Worm (Caenorhabditis elegans) whole organism, L2 larva: ENCODE measurements around the gene F54D8.10.

Source experiments
- C34F6.9 ChIP-seq: fragments of 150-350 bp; optimal IDR thresholded peaks from 2 replicates; lab custom pipeline; 2014; ENCODE audit warnings: missing biosample characterization, missing genetic modification characterization
- F13H6.1 ChIP-seq: sonication (generic microtip); optimal IDR thresholded peaks from 2 replicates; lab custom pipeline; 2016; ENCODE audit warnings: missing genetic modification characterization, missing compliant biosample characterization
- Y55F3AM.14 ChIP-seq: fragments of 200-800 bp; sonication (Bioruptor generic); optimal IDR thresholded peaks from 2 replicates; lab custom pipeline; 2018; ENCODE audit warnings: mild to moderate bottlenecking, missing genetic modification characterization, missing compliant biosample characterization
- ZK546.5 ChIP-seq: sonication (generic microtip); optimal IDR thresholded peaks from 2 replicates; lab custom pipeline; 2017; ENCODE audit warnings: missing biosample characterization, missing genetic modification characterization
- alr-1 ChIP-seq: fragments of 150-350 bp; optimal IDR thresholded peaks from 2 replicates; lab custom pipeline; 2014; ENCODE audit warnings: missing biosample characterization, missing genetic modification characterization
- ama-1 ChIP-seq: fragments of 150-350 bp; optimal IDR thresholded peaks from 2 replicates; lab custom pipeline; 2018; ENCODE audit warnings: inconsistent platforms
- crh-2 ChIP-seq: sonication (generic microtip); optimal IDR thresholded peaks from 2 replicates; lab custom pipeline; 2017; ENCODE audit warnings: missing biosample characterization, missing genetic modification characterization
- dmd-4 ChIP-seq: sonication (generic microtip); optimal IDR thresholded peaks from 2 replicates; lab custom pipeline; 2017; ENCODE audit warnings: missing biosample characterization, missing genetic modification characterization
- elt-1 ChIP-seq: fragments of 150-350 bp; optimal IDR thresholded peaks from 2 replicates; lab custom pipeline; 2014; ENCODE audit warnings: missing biosample characterization, missing genetic modification characterization
- fos-1 ChIP-seq: fragments of 150-350 bp; optimal IDR thresholded peaks from 2 replicates; lab custom pipeline; 2014; ENCODE audit warnings: missing biosample characterization, missing genetic modification characterization
- gmeb-1 ChIP-seq: fragments of 150-350 bp; optimal IDR thresholded peaks from 2 replicates; lab custom pipeline; 2014; ENCODE audit warnings: missing biosample characterization, missing genetic modification characterization
- lin-11 ChIP-seq: fragments of 150-350 bp; sonication (generic microtip); optimal IDR thresholded peaks from 2 replicates; lab custom pipeline; 2014; ENCODE audit warnings: missing biosample characterization, missing genetic modification characterization, inconsistent platforms, mixed read lengths
- lin-13 ChIP-seq: fragments of 150-350 bp; optimal IDR thresholded peaks from 2 replicates; lab custom pipeline; 2014; ENCODE audit warnings: missing biosample characterization, missing genetic modification reagents, missing genetic modification characterization
- lin-39 ChIP-seq: fragments of 150-350 bp; optimal IDR thresholded peaks from 2 replicates; lab custom pipeline; 2014; ENCODE audit warnings: missing biosample characterization, missing genetic modification reagents, missing genetic modification characterization
- lsy-2 ChIP-seq, 2 experiments: fragments of 150-350 bp in 1 of 2; sonication (generic microtip) in 1 of 2; optimal IDR thresholded peaks; 2 replicates each; lab custom pipeline; 2014 to 2017; ENCODE audit warnings: missing biosample characterization in 2 of 2, missing genetic modification characterization in 2 of 2
- mab-5 ChIP-seq: fragments of 150-350 bp; optimal IDR thresholded peaks from 2 replicates; lab custom pipeline; 2014; ENCODE audit warnings: missing biosample characterization, missing genetic modification characterization
- mbf-1 ChIP-seq: sonication (generic microtip); optimal IDR thresholded peaks from 2 replicates; lab custom pipeline; 2017; ENCODE audit warnings: missing biosample characterization, missing genetic modification characterization
- nhr-10 ChIP-seq: sonication (generic microtip); optimal IDR thresholded peaks from 2 replicates; lab custom pipeline; 2017; ENCODE audit warnings: missing biosample characterization, missing genetic modification characterization
- nhr-11 ChIP-seq: fragments of 150-350 bp; optimal IDR thresholded peaks from 2 replicates; lab custom pipeline; 2014; ENCODE audit warnings: missing biosample characterization, missing genetic modification characterization
- nhr-129 ChIP-seq: fragments of 150-350 bp; optimal IDR thresholded peaks from 2 replicates; lab custom pipeline; 2014; ENCODE audit warnings: missing biosample characterization, missing genetic modification characterization
- nhr-21 ChIP-seq: fragments of 150-350 bp; optimal IDR thresholded peaks from 2 replicates; lab custom pipeline; 2014; ENCODE audit warnings: missing biosample characterization, missing genetic modification characterization
- nhr-237 ChIP-seq: fragments of 150-350 bp; optimal IDR thresholded peaks from 2 replicates; lab custom pipeline; 2014; ENCODE audit warnings: missing biosample characterization, missing genetic modification characterization
- nhr-25 ChIP-seq: fragments of 150-350 bp; sonication (generic microtip); optimal IDR thresholded peaks from 3 replicates; lab custom pipeline; 2014; ENCODE audit warnings: missing biosample characterization, missing genetic modification characterization
- nhr-6 ChIP-seq: fragments of 150-350 bp; optimal IDR thresholded peaks from 2 replicates; lab custom pipeline; 2014; ENCODE audit warnings: missing biosample characterization, missing genetic modification characterization
- nhr-77 ChIP-seq: fragments of 150-350 bp; optimal IDR thresholded peaks from 2 replicates; lab custom pipeline; 2014; ENCODE audit warnings: missing biosample characterization, missing genetic modification characterization
- peb-1 ChIP-seq: fragments of 150-350 bp; optimal IDR thresholded peaks from 2 replicates; lab custom pipeline; 2014; ENCODE audit warnings: missing biosample characterization, missing genetic modification characterization
- sem-4 ChIP-seq: fragments of 150-350 bp; optimal IDR thresholded peaks from 2 replicates; lab custom pipeline; 2014; ENCODE audit warnings: missing biosample characterization, missing genetic modification reagents, missing genetic modification characterization
- sma-3 ChIP-seq: sonication (generic microtip); optimal IDR thresholded peaks from 2 replicates; lab custom pipeline; 2016; ENCODE audit warnings: missing genetic modification reagents, missing genetic modification characterization, missing compliant biosample characterization
- sma-9 ChIP-seq, 2 experiments: fragments of 150-350 bp in 1 of 2; sonication (generic microtip) in 1 of 2; optimal IDR thresholded peaks; 2 replicates each; lab custom pipeline; 2014 to 2016; ENCODE audit warnings: missing genetic modification characterization in 2 of 2, mild to moderate bottlenecking in 1 of 2, missing biosample characterization in 1 of 2, missing compliant biosample characterization in 1 of 2, missing genetic modification reagents in 1 of 2, moderate library complexity in 1 of 2
- snpc-4 ChIP-seq: fragments of 150-350 bp; optimal IDR thresholded peaks from 2 replicates; lab custom pipeline; 2014; ENCODE audit warnings: missing biosample characterization, missing genetic modification characterization
- unc-39 ChIP-seq: fragments of 150-350 bp; optimal IDR thresholded peaks from 2 replicates; lab custom pipeline; 2014; ENCODE audit warnings: missing biosample characterization, missing genetic modification characterization
- unc-55 ChIP-seq: fragments of 150-350 bp; sonication (generic microtip); optimal IDR thresholded peaks from 3 replicates; lab custom pipeline; 2014; ENCODE audit warnings: missing biosample characterization, missing genetic modification reagents, missing genetic modification characterization
- unc-62 ChIP-seq: fragments of 150-350 bp; optimal IDR thresholded peaks from 2 replicates; lab custom pipeline; 2014; ENCODE audit warnings: missing biosample characterization, missing genetic modification reagents, missing genetic modification characterization
- zag-1 ChIP-seq: fragments of 150-350 bp; optimal IDR thresholded peaks from 2 replicates; lab custom pipeline; 2014; ENCODE audit warnings: missing biosample characterization, missing genetic modification characterization
- ztf-1 ChIP-seq: fragments of 200-800 bp; sonication (Bioruptor generic); conservative IDR thresholded peaks from 2 replicates; pipeline ENCODE4 v1.3.6; 2022; ENCODE audit warnings: missing genetic modification characterization, missing compliant biosample characterization
- ztf-4 ChIP-seq: fragments of 150-350 bp; optimal IDR thresholded peaks from 2 replicates; lab custom pipeline; 2014; ENCODE audit warnings: missing biosample characterization, missing genetic modification characterization

F54D8.10 gene

ce11 chrIII:5102616-5103015 is 8.0 kb downstream of the F54D8.10 start, which contains the start of gene F54D8.6 (continued):
- TF ChIP-seq lin-13 (GFP tag; lab: Kevin White, UChicago) (peak; percentile 46), C34F6.9 (tag; lab: Kevin White, UChicago) (peak; percentile 83), lin-11 (tag; lab: Kevin White, UChicago) (no peak), fos-1 (peak; percentile 30), nhr-21 (no peak), unc-55 (GFP tag; lab: Kevin White, UChicago) (peak; percentile 74)

- TF ChIP-seq nhr-11 (tag; lab: Kevin White, UChicago) (no peak), unc-39 (tag; lab: Kevin White, UChicago) (no peak), nhr-6 (tag; lab: Kevin White, UChicago) (no peak), mab-5 (tag; lab: Kevin White, UChicago) (no peak), nhr-237 (tag; lab: Kevin White, UChicago) (no peak), dmd-4 (tag; lab: Kevin White, UChicago) (no peak), zag-1 (tag; lab: Kevin White, UChicago) (no peak), nhr-77 (tag; lab: Kevin White, UChicago) (no peak), C34F6.9 (tag; lab: Kevin White, UChicago) (no peak)
These were observed 10.9 kb downstream of the F54D8.10 start for ce11 chrIII:5105485-5105884.

ce11 chrIII:5106893-5107471 is 12.4 kb downstream of the F54D8.10 start, which contains the start of gene dpy-17:
Gene dpy-17 (plus strand): TSS chrIII:5107330.
- TF ChIP-seq nhr-237 (tag; lab: Kevin White, UChicago) (no peak), unc-39 (tag; lab: Kevin White, UChicago) (no peak)

- TF ChIP-seq unc-39 (tag; lab: Kevin White, UChicago) (no peak), unc-55 (GFP tag; lab: Kevin White, UChicago) (no peak)
These were observed 13.4 kb downstream of the F54D8.10 start for ce11 chrIII:5107959-5108358.

ce11 chrIII:5108746-5109145 is 14.1 kb downstream of the F54D8.10 start:
- peak; percentile 49 for TF ChIP-seq crh-2 (tag; lab: Kevin White, UChicago)
- no peak for TF ChIP-seq nhr-25 (tag; lab: Kevin White, UChicago)
- no peak for TF ChIP-seq Y55F3AM.14 (GFP tag; lab: Kevin White, UChicago)
- TF ChIP-seq peb-1 (tag; lab: Kevin White, UChicago): no peak
- peak; percentile 89 for TF ChIP-seq C34F6.9 (tag; lab: Kevin White, UChicago)
- TF ChIP-seq lsy-2 (tag; optimal IDR thresholded peaks at IDR 0.05; lab: Kevin White, UChicago): peak; percentile 27 to 79
- peak; percentile 24 for TF ChIP-seq snpc-4 (tag; lab: Kevin White, UChicago)
- peak; percentile 75 for TF ChIP-seq unc-55 (GFP tag; lab: Kevin White, UChicago)
- no peak for TF ChIP-seq nhr-11 (tag; lab: Kevin White, UChicago)
- TF ChIP-seq unc-62 (GFP tag; lab: Kevin White, UChicago): no peak
- peak; percentile 29 for TF ChIP-seq nhr-10
- TF ChIP-seq ztf-1: no peak
- no peak for TF ChIP-seq F13H6.1 (tag; lab: Kevin White, UChicago)
- no peak for TF ChIP-seq zag-1 (tag; lab: Kevin White, UChicago)
- TF ChIP-seq gmeb-1 (tag; lab: Kevin White, UChicago): peak; percentile 52
- no peak for TF ChIP-seq nhr-237 (tag; lab: Kevin White, UChicago)
- TF ChIP-seq lin-13 (GFP tag; lab: Kevin White, UChicago): no peak
- no peak for TF ChIP-seq alr-1 (tag; lab: Kevin White, UChicago)
- TF ChIP-seq nhr-77 (tag; lab: Kevin White, UChicago): no peak
- no peak for TF ChIP-seq ztf-4
- TF ChIP-seq lin-39 (tag; lab: Kevin White, UChicago): no peak
- peak; percentile 79 for TF ChIP-seq nhr-129 (tag; lab: Kevin White, UChicago)
- no peak for TF ChIP-seq ama-1
- TF ChIP-seq fos-1: peak; percentile 30
- TF ChIP-seq sem-4 (tag; lab: Kevin White, UChicago): peak; percentile 48
- TF ChIP-seq sma-3 (GFP tag; lab: Kevin White, UChicago): peak; percentile 21
- no peak for TF ChIP-seq ZK546.5 (tag; lab: Kevin White, UChicago)
- TF ChIP-seq nhr-6 (tag; lab: Kevin White, UChicago): no peak
- TF ChIP-seq mbf-1: no peak
- TF ChIP-seq sma-9 (GFP tag; optimal IDR thresholded peaks at IDR 0.05; lab: Kevin White, UChicago): peak; percentile 78
- no peak for TF ChIP-seq sma-9 (tag; optimal IDR thresholded peaks at IDR 0.05; lab: Kevin White, UChicago)
- TF ChIP-seq elt-1 (tag; lab: Kevin White, UChicago): no peak
